Fruit fly (Drosophila melanogaster): ENCODE data around the gene CG5880.

dm6 chr3R:27118346-27118745 lies 1.8 kb downstream of the CG5880 start, which contains the start of gene CG5882:
- no peak for TF ChIP-seq Blimp-1 (GFP tag; optimal IDR thresholded peaks at IDR 0.05)
- TF ChIP-seq CG3032 (tag; optimal IDR thresholded peaks at IDR 0.05) = no peak
- no peak for TF ChIP-seq CG6854 (GFP tag; optimal IDR thresholded peaks at IDR 0.05)
- no peak for TF ChIP-seq spab (GFP tag; optimal IDR thresholded peaks at IDR 0.05)
- no peak for TF ChIP-seq fd59A (GFP tag; optimal IDR thresholded peaks at IDR 0.05)
- TF ChIP-seq acj6 (GFP tag; optimal IDR thresholded peaks at IDR 0.05) = no peak
- TF ChIP-seq Sox102F (GFP tag; optimal IDR thresholded peaks at IDR 0.05) = no peak
- TF ChIP-seq Hr39 (GFP tag; optimal IDR thresholded peaks at IDR 0.05) = no peak

All from whole organism, prepupa.